Fruit fly (Drosophila melanogaster): ENCODE results near the gene REPTOR.

Gene REPTOR

DNA sequence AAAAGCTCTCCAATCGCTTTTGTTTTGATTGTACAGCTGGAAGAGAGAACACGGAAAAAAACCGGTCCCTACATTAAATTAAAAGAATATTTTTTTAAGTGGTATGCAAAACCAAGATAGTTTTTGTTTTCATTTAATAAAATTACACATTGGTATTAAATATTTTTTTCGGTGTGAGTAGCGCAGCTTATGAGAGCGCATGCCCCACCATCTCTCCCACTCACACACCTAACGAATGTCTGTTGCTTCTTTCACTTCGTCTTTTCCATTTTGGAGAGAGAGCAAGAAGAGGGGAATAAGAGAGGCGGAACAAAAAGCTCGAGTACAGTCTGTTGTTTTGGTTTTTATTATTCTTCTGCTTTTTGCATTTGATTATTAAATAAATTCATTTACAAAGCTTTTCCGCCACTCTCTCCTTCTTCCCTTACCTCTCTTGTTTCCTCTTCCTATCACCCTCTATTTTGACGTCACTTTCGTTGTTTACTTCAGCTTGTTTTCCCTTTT is 10.1 kb downstream of the REPTOR start (continued):
- TF ChIP-seq CG3838 (GFP tag; optimal IDR thresholded peaks at IDR 0.05) (peak; percentile 96), Xbp1 (GFP tag; optimal IDR thresholded peaks at IDR 0.05) (peak; percentile 98), CG14860 (GFP tag; IDR thresholded peaks at IDR 0.05; ENCODE audit: partially characterized antibody) (no peak), gcm2 (GFP tag; optimal IDR thresholded peaks at IDR 0.05) (peak; percentile 97), CG7786 (GFP tag; optimal IDR thresholded peaks at IDR 0.05) (peak; percentile 96), jumu (GFP tag; optimal IDR thresholded peaks at IDR 0.05) (peak; percentile 92), dati (GFP tag; IDR thresholded peaks at IDR 0.05) (peak; percentile 97), Ets97D (GFP tag; optimal IDR thresholded peaks at IDR 0.05) (peak; percentile 88), CG12104 (GFP tag; optimal IDR thresholded peaks at IDR 0.05) (peak; percentile 95), H2.0 (GFP tag; IDR thresholded peaks at IDR 0.05) (peak; percentile 98), tgo (GFP tag; IDR thresholded peaks at IDR 0.05) (peak; percentile 98), Blimp-1 (GFP tag; optimal IDR thresholded peaks at IDR 0.05) (peak; percentile 96), chm (GFP tag; IDR thresholded peaks at IDR 0.05) (peak; percentile 99), CG10147 (GFP tag; optimal IDR thresholded peaks at IDR 0.05) (peak; percentile 95), Ptx1 (GFP tag; IDR thresholded peaks at IDR 0.05) (peak; percentile 98), bowl (GFP tag; IDR thresholded peaks at IDR 0.05) (peak; percentile 98), bbx (GFP tag; IDR thresholded peaks at IDR 0.05; ENCODE audit: partially characterized antibody) (no peak), tna (GFP tag; IDR thresholded peaks at IDR 0.05; ENCODE audit: partially characterized antibody) (no peak), CG6654 (GFP tag; optimal IDR thresholded peaks at IDR 0.05) (peak; percentile 86), CG12942 (GFP tag; optimal IDR thresholded peaks at IDR 0.05) (peak; percentile 94), CG10979 (tag; optimal IDR thresholded peaks at IDR 0.05) (peak; percentile 96), CG13775 (GFP tag; optimal IDR thresholded peaks at IDR 0.05) (peak; percentile 95), emc (GFP tag; optimal IDR thresholded peaks at IDR 0.05) (peak; percentile 85), Hr78 (GFP tag; optimal IDR thresholded peaks at IDR 0.05) (peak in 1 of 2 experiments; percentile 90), esg (GFP tag; conservative IDR thresholded peaks at IDR 0.05) (peak; percentile 97), CG11504 (tag; optimal IDR thresholded peaks at IDR 0.05) (peak; percentile 96), dysf (GFP tag; IDR thresholded peaks at IDR 0.05) (peak; percentile 99), CG4707 (GFP tag; optimal IDR thresholded peaks at IDR 0.05) (peak; percentile 88), CG7839 (tag; optimal IDR thresholded peaks at IDR 0.05) (peak; percentile 98), stc (GFP tag; IDR thresholded peaks at IDR 0.05) (peak; percentile 99), fd64A (GFP tag; optimal IDR thresholded peaks at IDR 0.05) (peak; percentile 94), CG4404 (GFP tag; IDR thresholded peaks at IDR 0.05) (peak; percentile 87), CG11093 (GFP tag; IDR thresholded peaks at IDR 0.05) (peak; percentile 95), yki (optimal IDR thresholded peaks at IDR 0.05) (peak; percentile 25), CG2202 (tag; optimal IDR thresholded peaks at IDR 0.05) (peak; percentile 92), Sry-β (GFP tag; optimal IDR thresholded peaks at IDR 0.05) (peak; percentile 50), HLH4C (GFP tag; IDR thresholded peaks at IDR 0.05; ENCODE audit: partially characterized antibody) (no peak), CG9215 (GFP tag; IDR thresholded peaks at IDR 0.05) (peak; percentile 95), CG6689 (GFP tag; IDR thresholded peaks at IDR 0.05) (peak; percentile 97)

DNA sequence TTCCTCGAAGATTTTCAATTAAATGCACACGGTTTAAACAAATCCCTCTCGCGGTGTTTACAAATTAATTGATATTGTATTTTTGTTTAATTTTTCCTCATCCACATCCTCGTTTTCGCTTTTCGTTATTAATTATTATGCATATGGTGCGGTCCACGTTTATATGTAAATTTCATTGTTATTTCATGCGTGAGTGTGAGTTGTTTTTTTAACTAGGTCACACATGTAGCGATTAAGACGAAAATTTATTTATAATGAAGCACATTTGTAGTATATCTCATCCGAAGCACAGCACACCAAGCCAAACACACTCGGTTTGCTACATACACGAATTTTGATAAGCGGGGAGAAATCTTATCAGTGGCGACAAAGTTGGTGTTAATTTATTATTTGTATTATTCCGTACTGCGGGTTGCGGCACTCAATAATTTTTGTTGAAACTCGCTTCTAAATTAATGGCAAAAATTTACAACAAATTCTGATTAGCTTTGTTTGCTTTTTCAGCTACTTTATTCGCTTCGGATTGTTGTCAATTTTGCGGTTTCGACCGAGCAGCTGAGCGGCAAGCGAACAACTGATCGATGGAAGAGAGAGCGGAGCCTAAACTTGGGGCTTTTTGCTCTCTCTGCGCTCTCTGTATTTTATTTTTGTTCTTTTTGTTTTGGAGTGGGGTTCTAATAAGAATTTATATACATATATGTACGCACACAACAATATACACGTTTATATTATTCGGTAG is 11.1 kb downstream of the REPTOR start:
- TF ChIP-seq ftz-f1 (GFP tag; optimal IDR thresholded peaks at IDR 0.05) (peak; percentile 7), CG14860 (GFP tag; IDR thresholded peaks at IDR 0.05; ENCODE audit: partially characterized antibody) (no peak), Vsx1 (GFP tag; optimal IDR thresholded peaks at IDR 0.05) (peak; percentile 77), CG15514 (GFP tag; optimal IDR thresholded peaks at IDR 0.05) (peak; percentile 9), Sry-β (GFP tag; optimal IDR thresholded peaks at IDR 0.05) (no peak), bbx (GFP tag; IDR thresholded peaks at IDR 0.05; ENCODE audit: partially characterized antibody) (0 out of 2 replicates have a peak, but pooled peaks have one; percentile 40), zfh2 (GFP tag; optimal IDR thresholded peaks at IDR 0.05) (no peak), gsb (GFP tag; IDR thresholded peaks at IDR 0.05) (no peak), Oli (tag; optimal IDR thresholded peaks at IDR 0.05) (no peak), ERR (GFP tag; optimal IDR thresholded peaks at IDR 0.05) (peak; percentile 20), CG4424 (GFP tag; optimal IDR thresholded peaks at IDR 0.05) (no peak), CG42726 (GFP tag; IDR thresholded peaks at IDR 0.05; ENCODE audit: partially characterized antibody) (no peak), p53 (GFP tag; optimal IDR thresholded peaks at IDR 0.05) (no peak), grau (tag; optimal IDR thresholded peaks at IDR 0.05) (no peak)
